Worm (Caenorhabditis elegans) whole organism, midembryonic: ENCODE measurements around the gene srx-87.

ENCODE experiments used
- T22C8.4 ChIP-seq: fragments of 200-800 bp; sonication (Bioruptor generic); IDR thresholded peaks from 2 replicates; pipeline ENCODE4 v1.3.6; 2022; ENCODE audit warnings: missing genetic modification characterization, missing compliant biosample characterization
- cog-1 ChIP-seq: sonication (generic microtip); optimal IDR thresholded peaks from 2 replicates; lab custom pipeline; 2016; ENCODE audit warnings: missing genetic modification characterization, missing compliant biosample characterization
- flt-1 ChIP-seq: fragments of 200-800 bp; sonication (Bioruptor generic); IDR thresholded peaks from 2 replicates; pipeline ENCODE4 v1.3.6; 2022; ENCODE audit warnings: missing genetic modification characterization, missing compliant biosample characterization
- klf-2 ChIP-seq: fragments of 200-800 bp; sonication (Bioruptor generic); conservative IDR thresholded peaks from 2 replicates; pipeline ENCODE4 v1.3.6; 2022; ENCODE audit warnings: missing genetic modification reagents, missing genetic modification characterization, missing compliant biosample characterization
- med-1 ChIP-seq: sonication (generic microtip); optimal IDR thresholded peaks from 2 replicates; lab custom pipeline; 2017; ENCODE audit warnings: missing genetic modification characterization, mild to moderate bottlenecking, missing compliant biosample characterization, antibody characterized with exemption, missing genetic modification reagents; ENCODE audit not compliant: insufficient read depth
- ref-1 ChIP-seq: fragments of 200-800 bp; sonication (Bioruptor generic); conservative IDR thresholded peaks from 2 replicates; pipeline ENCODE4 v1.3.6; 2022; ENCODE audit warnings: missing genetic modification reagents, missing genetic modification characterization, missing compliant biosample characterization
- tab-1 ChIP-seq: fragments of 200-800 bp; sonication (Bioruptor generic); IDR thresholded peaks from 2 replicates; pipeline ENCODE4 v1.3.6; 2022; ENCODE audit warnings: missing genetic modification characterization, missing compliant biosample characterization
- ztf-23 ChIP-seq: fragments of 200-800 bp; sonication (Bioruptor generic); IDR thresholded peaks from 2 replicates; pipeline ENCODE4 v1.3.6; 2022; ENCODE audit warnings: missing genetic modification reagents, missing genetic modification characterization, missing compliant biosample characterization
- ztf-29 ChIP-seq: fragments of 200-800 bp; sonication (Bioruptor generic); IDR thresholded peaks from 2 replicates; pipeline ENCODE4 v1.3.6; 2022; ENCODE audit warnings: missing genetic modification reagents, missing genetic modification characterization, missing compliant biosample characterization

DNA sequence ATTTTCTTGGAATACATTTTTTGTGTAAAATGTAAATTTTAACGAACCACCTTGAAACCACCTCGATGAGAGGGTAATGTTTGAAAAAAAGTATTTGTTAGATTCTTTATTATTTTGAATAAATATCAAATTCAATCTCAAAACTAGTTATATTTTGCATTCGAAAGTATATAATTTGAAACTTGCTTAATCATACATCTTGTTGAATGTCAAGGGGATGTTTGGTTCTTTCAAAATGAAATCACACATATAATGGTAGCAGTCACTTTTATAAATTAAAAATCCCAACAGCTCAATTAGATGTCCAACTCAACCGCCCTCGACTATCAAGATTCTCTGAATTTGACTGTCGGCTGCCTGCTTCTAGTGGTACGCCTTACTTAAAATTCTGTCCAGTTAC is at the start of gene srx-87:
- no peak for TF ChIP-seq ztf-29 (GFP tag; lab: Robert Waterston, UW)
- no peak for TF ChIP-seq klf-2 (GFP tag; lab: Robert Waterston, UW)
- TF ChIP-seq ztf-23 (GFP tag; lab: Robert Waterston, UW): no peak
- no peak for TF ChIP-seq T22C8.4 (GFP tag; lab: Robert Waterston, UW)
- no peak for TF ChIP-seq flt-1 (GFP tag; lab: Robert Waterston, UW)
- TF ChIP-seq ref-1 (GFP tag; lab: Robert Waterston, UW): no peak
- TF ChIP-seq tab-1 (GFP tag; lab: Robert Waterston, UW): no peak
- no peak for TF ChIP-seq med-1 (GFP tag; lab: Kevin White, UChicago)
- no peak for TF ChIP-seq cog-1 (tag; lab: Kevin White, UChicago)
